Fruit fly (Drosophila melanogaster): ENCODE data around the gene CG7227.

Gene CG7227

dm6 chr2L:8031588-8031987 lies 33.6 kb upstream of the CG7227 start:
- TF ChIP-seq CG1620 (GFP tag; optimal IDR thresholded peaks at IDR 0.05): no peak
- peak; percentile 74 for TF ChIP-seq CG14711 (tag; optimal IDR thresholded peaks at IDR 0.05)
- no peak for TF ChIP-seq CG11617 (GFP tag; optimal IDR thresholded peaks at IDR 0.05)
- no peak for TF ChIP-seq Crg-1 (GFP tag; optimal IDR thresholded peaks at IDR 0.05)
- TF ChIP-seq Hr96 (GFP tag; optimal IDR thresholded peaks at IDR 0.05): no peak
- peak; percentile 29 for TF ChIP-seq cic (GFP tag; optimal IDR thresholded peaks at IDR 0.05)
- no peak for TF ChIP-seq ovo (GFP tag; optimal IDR thresholded peaks at IDR 0.05)
- TF ChIP-seq pad (GFP tag; optimal IDR thresholded peaks at IDR 0.05): peak; percentile 72
- no peak for TF ChIP-seq Clk (GFP tag; optimal IDR thresholded peaks at IDR 0.05)
- no peak for TF ChIP-seq CG5204 (GFP tag; optimal IDR thresholded peaks at IDR 0.05)
- peak; percentile 36 for TF ChIP-seq CG12768 (GFP tag; optimal IDR thresholded peaks at IDR 0.05)
- no peak for TF ChIP-seq CG7045 (GFP tag; optimal IDR thresholded peaks at IDR 0.05)
- TF ChIP-seq CG7101 (tag; optimal IDR thresholded peaks at IDR 0.05): peak; percentile 1
- no peak for TF ChIP-seq toe (GFP tag; optimal IDR thresholded peaks at IDR 0.05)
- TF ChIP-seq CG33017 (tag; optimal IDR thresholded peaks at IDR 0.05): no peak
- TF ChIP-seq kay (GFP tag; ENCODE audit: borderline replicate concordance): no peak
- TF ChIP-seq bab1 (GFP tag; optimal IDR thresholded peaks at IDR 0.05): peak; percentile 22

dm6 chr2L:8030693-8031210 lies 32.8 kb upstream of the CG7227 start, which contains the start of gene Cka:
Gene Cka, plus strand, starts transcription at chr2L:8030721.
- TF ChIP-seq pad (GFP tag; optimal IDR thresholded peaks at IDR 0.05) (peak; percentile 64), bab1 (GFP tag; optimal IDR thresholded peaks at IDR 0.05) (peak; percentile 32), cic (GFP tag; optimal IDR thresholded peaks at IDR 0.05) (peak; percentile 30), CG14711 (tag; optimal IDR thresholded peaks at IDR 0.05) (peak; percentile 57), CG11617 (GFP tag; optimal IDR thresholded peaks at IDR 0.05) (peak; percentile 12), CG7101 (tag; optimal IDR thresholded peaks at IDR 0.05) (no peak), ovo (GFP tag; optimal IDR thresholded peaks at IDR 0.05) (no peak), CG33017 (tag; optimal IDR thresholded peaks at IDR 0.05) (peak; percentile 4), CG7045 (GFP tag; optimal IDR thresholded peaks at IDR 0.05) (no peak), toe (GFP tag; optimal IDR thresholded peaks at IDR 0.05) (no peak), kay (GFP tag; ENCODE audit: borderline replicate concordance) (no peak), Mnt (GFP tag; optimal IDR thresholded peaks at IDR 0.05) (peak; percentile 65), tj (GFP tag; optimal IDR thresholded peaks at IDR 0.05) (peak; percentile 39), Clk (GFP tag; optimal IDR thresholded peaks at IDR 0.05) (no peak), CG12768 (GFP tag; optimal IDR thresholded peaks at IDR 0.05) (peak; percentile 41), cnc (optimal IDR thresholded peaks at IDR 0.05) (no peak), CG1620 (GFP tag; optimal IDR thresholded peaks at IDR 0.05) (no peak), Hr96 (GFP tag; optimal IDR thresholded peaks at IDR 0.05) (no peak), Crg-1 (GFP tag; optimal IDR thresholded peaks at IDR 0.05) (no peak), CG5204 (GFP tag; optimal IDR thresholded peaks at IDR 0.05) (no peak)

dm6 chr2L:8030102-8030501 lies 32.2 kb upstream of the CG7227 start:
- no peak for TF ChIP-seq Hr96 (GFP tag; optimal IDR thresholded peaks at IDR 0.05)
- TF ChIP-seq CG1620 (GFP tag; optimal IDR thresholded peaks at IDR 0.05): no peak
- no peak for TF ChIP-seq CG12768 (GFP tag; optimal IDR thresholded peaks at IDR 0.05)
- no peak for TF ChIP-seq toe (GFP tag; optimal IDR thresholded peaks at IDR 0.05)
- TF ChIP-seq CG11617 (GFP tag; optimal IDR thresholded peaks at IDR 0.05): no peak
- TF ChIP-seq CG33017 (tag; optimal IDR thresholded peaks at IDR 0.05): no peak
- TF ChIP-seq Crg-1 (GFP tag; optimal IDR thresholded peaks at IDR 0.05): no peak
- TF ChIP-seq Clk (GFP tag; optimal IDR thresholded peaks at IDR 0.05): no peak
- TF ChIP-seq ovo (GFP tag; optimal IDR thresholded peaks at IDR 0.05): no peak
- no peak for TF ChIP-seq cnc (optimal IDR thresholded peaks at IDR 0.05)
- no peak for TF ChIP-seq tj (GFP tag; optimal IDR thresholded peaks at IDR 0.05)

- TF ChIP-seq cic (GFP tag; optimal IDR thresholded peaks at IDR 0.05): peak; percentile 40
- TF ChIP-seq Clk (GFP tag; optimal IDR thresholded peaks at IDR 0.05): no peak
- TF ChIP-seq Hr96 (GFP tag; optimal IDR thresholded peaks at IDR 0.05): no peak
- TF ChIP-seq tj (GFP tag; optimal IDR thresholded peaks at IDR 0.05): no peak
- peak; percentile 40 for TF ChIP-seq Mnt (GFP tag; optimal IDR thresholded peaks at IDR 0.05)
Observed at dm6 chr2L:8029160-8029852, 31.4 kb upstream of the CG7227 start, which contains the start of gene baf. Gene baf, plus strand, starts transcription at chr2L:8029462.

dm6 chr2L:8024325-8024724 lies 26.4 kb upstream of the CG7227 start:
- TF ChIP-seq cnc (optimal IDR thresholded peaks at IDR 0.05) (no peak), CG11617 (GFP tag; optimal IDR thresholded peaks at IDR 0.05) (no peak), pad (GFP tag; optimal IDR thresholded peaks at IDR 0.05) (no peak), kay (GFP tag; ENCODE audit: borderline replicate concordance) (no peak), Mnt (GFP tag; optimal IDR thresholded peaks at IDR 0.05) (no peak)

- no peak for TF ChIP-seq toe (GFP tag; optimal IDR thresholded peaks at IDR 0.05)
- no peak for TF ChIP-seq Clk (GFP tag; optimal IDR thresholded peaks at IDR 0.05)
- no peak for TF ChIP-seq cnc (optimal IDR thresholded peaks at IDR 0.05)
- TF ChIP-seq kay (GFP tag; ENCODE audit: borderline replicate concordance): no peak
Observed at dm6 chr2L:8012551-8012950, 14.6 kb upstream of the CG7227 start.
